Worm (Caenorhabditis elegans): Measurements from ENCODE around the gene Y54F10AM.11.

ce11 chrIII:2551981-2552380 is 11.8 kb downstream of the Y54F10AM.11 start:
- no peak for TF ChIP-seq ref-1 (GFP tag; conservative IDR thresholded peaks at IDR 0.05)
- TF ChIP-seq cog-1 (tag; optimal IDR thresholded peaks at IDR 0.05) = no peak
- TF ChIP-seq tab-1 (GFP tag; IDR thresholded peaks at IDR 0.05) = no peak
- no peak for TF ChIP-seq klf-2 (GFP tag; conservative IDR thresholded peaks at IDR 0.05)
- TF ChIP-seq flt-1 (GFP tag; IDR thresholded peaks at IDR 0.05) = no peak

All from whole organism, midembryonic.